Worm (Caenorhabditis elegans): ENCODE results near the gene scl-5.

ce11 chrIV:13030467-13031299 is 33.1 kb upstream of the scl-5 start:
- TF ChIP-seq flt-1 (GFP tag; IDR thresholded peaks at IDR 0.05) (no peak), ztf-29 (GFP tag; IDR thresholded peaks at IDR 0.05) (no peak)
